Worm (Caenorhabditis elegans): ENCODE results near the gene R10F2.5.

Gene R10F2.5

ce11 chrIII:2924658-2925057, at the start of gene R10F2.5:
TSS of gene R10F2.5 (minus strand) at chrIII:2924758.
- TF ChIP-seq lim-6 (tag; optimal IDR thresholded peaks at IDR 0.05) (no peak), ahr-1 (tag; optimal IDR thresholded peaks at IDR 0.05) (no peak), dve-1 (tag; optimal IDR thresholded peaks at IDR 0.05) (no peak), ama-1 (optimal IDR thresholded peaks at IDR 0.05) (no peak), che-1 (tag; optimal IDR thresholded peaks at IDR 0.05) (no peak), T23F11.4 (GFP tag; optimal IDR thresholded peaks at IDR 0.05) (no peak), eyg-1 (tag; optimal IDR thresholded peaks at IDR 0.05) (no peak), K02D7.2 (tag; optimal IDR thresholded peaks at IDR 0.05) (no peak)

- peak; percentile 5 for TF ChIP-seq rnt-1 (tag; optimal IDR thresholded peaks at IDR 0.05)
- no peak for TF ChIP-seq hlh-30 (tag; optimal IDR thresholded peaks at IDR 0.05; ENCODE audit: insufficient read depth)
Measured at ce11 chrIII:2972977-2973376, 48.4 kb upstream of the R10F2.5 start.

ce11 chrIII:2970251-2970650, 45.7 kb upstream of the R10F2.5 start:
- no peak for TF ChIP-seq che-1 (tag; optimal IDR thresholded peaks at IDR 0.05)
- TF ChIP-seq sdc-2 (tag; optimal IDR thresholded peaks at IDR 0.05), result no peak
- TF ChIP-seq hlh-15 (tag; optimal IDR thresholded peaks at IDR 0.05), result no peak
- TF ChIP-seq unc-86 (tag; optimal IDR thresholded peaks at IDR 0.05), result no peak
- no peak for TF ChIP-seq fax-1 (tag; optimal IDR thresholded peaks at IDR 0.05)
- TF ChIP-seq ceh-24 (tag; optimal IDR thresholded peaks at IDR 0.05), result no peak
- no peak for TF ChIP-seq pag-3 (tag; optimal IDR thresholded peaks at IDR 0.05; ENCODE audit: borderline replicate concordance)
- no peak for TF ChIP-seq T23F11.4 (GFP tag; optimal IDR thresholded peaks at IDR 0.05)
- TF ChIP-seq C08G9.2 (tag; optimal IDR thresholded peaks at IDR 0.05), result no peak
- TF ChIP-seq ttx-3 (tag; optimal IDR thresholded peaks at IDR 0.05), result no peak
- no peak for TF ChIP-seq ets-4 (tag; optimal IDR thresholded peaks at IDR 0.05)
- no peak for TF ChIP-seq ceh-9 (tag; optimal IDR thresholded peaks at IDR 0.05)
- TF ChIP-seq pat-9 (tag; optimal IDR thresholded peaks at IDR 0.05), result no peak
- no peak for TF ChIP-seq ceh-45 (GFP tag; IDR thresholded peaks at IDR 0.05)

ce11 chrIII:2966462-2966861, 41.9 kb upstream of the R10F2.5 start:
- peak; percentile 72 for TF ChIP-seq nfya-1 (tag; optimal IDR thresholded peaks at IDR 0.05)
- peak; percentile 75 for TF ChIP-seq unc-42 (tag; optimal IDR thresholded peaks at IDR 0.05)
- TF ChIP-seq F13H6.1 (tag; optimal IDR thresholded peaks at IDR 0.05), result peak; percentile 66
- peak; percentile 57 for TF ChIP-seq ref-2 (tag; optimal IDR thresholded peaks at IDR 0.05)
- peak; percentile 75 for TF ChIP-seq tbx-2 (tag; optimal IDR thresholded peaks at IDR 0.05)
- peak; percentile 37 for TF ChIP-seq ceh-19 (GFP tag; optimal IDR thresholded peaks at IDR 0.05)
- peak; percentile 84 for TF ChIP-seq hlh-30 (tag; optimal IDR thresholded peaks at IDR 0.05; ENCODE audit: insufficient read depth)
- TF ChIP-seq ceh-31 (tag; optimal IDR thresholded peaks at IDR 0.05), result peak; percentile 75
- TF ChIP-seq pha-2 (tag; optimal IDR thresholded peaks at IDR 0.05), result no peak
- TF ChIP-seq odd-2 (tag; optimal IDR thresholded peaks at IDR 0.05), result no peak
- 0 out of 2 replicates have a peak, but pooled peaks have one; percentile 22 for TF ChIP-seq unc-3 (GFP tag; conservative IDR thresholded peaks at IDR 0.05)
- no peak for TF ChIP-seq unc-3 (tag; optimal IDR thresholded peaks at IDR 0.05)
- TF ChIP-seq unc-55 (GFP tag; optimal IDR thresholded peaks at IDR 0.05), result peak; percentile 45
- peak; percentile 46 for TF ChIP-seq rnt-1 (tag; optimal IDR thresholded peaks at IDR 0.05)
- no peak for TF ChIP-seq fax-1 (tag; optimal IDR thresholded peaks at IDR 0.05)
- TF ChIP-seq unc-86 (tag; optimal IDR thresholded peaks at IDR 0.05), result peak; percentile 28
- no peak for TF ChIP-seq madf-2 (tag; optimal IDR thresholded peaks at IDR 0.05)
- TF ChIP-seq ceh-18 (tag; optimal IDR thresholded peaks at IDR 0.05), result peak; percentile 77
- TF ChIP-seq ceh-34 (tag; optimal IDR thresholded peaks at IDR 0.05), result peak; percentile 43
- no peak for TF ChIP-seq ceh-24 (tag; optimal IDR thresholded peaks at IDR 0.05)
- TF ChIP-seq tbx-7 (tag; optimal IDR thresholded peaks at IDR 0.05), result no peak
- TF ChIP-seq ceh-48 (tag; optimal IDR thresholded peaks at IDR 0.05), result peak; percentile 54
- peak; percentile 14 for TF ChIP-seq ets-4 (tag; optimal IDR thresholded peaks at IDR 0.05)
- no peak for TF ChIP-seq fkh-6 (tag; optimal IDR thresholded peaks at IDR 0.05)
- TF ChIP-seq ttx-3 (tag; optimal IDR thresholded peaks at IDR 0.05), result no peak

All from whole organism, late embryonic.